Worm (Caenorhabditis elegans) whole organism, mixed stage, embryonic: Measurements from ENCODE around the gene E04F6.4.

Source experiments
- blmp-1 ChIP-seq: fragments of 150-350 bp; optimal IDR thresholded peaks from 2 replicates; lab custom pipeline; 2014; ENCODE audit warnings: missing biosample characterization, missing genetic modification characterization
- ceh-83 ChIP-seq: fragments of 200-800 bp; sonication (Bioruptor generic); optimal IDR thresholded peaks from 2 replicates; lab custom pipeline; 2018; ENCODE audit warnings: mild to moderate bottlenecking, missing genetic modification characterization, missing compliant biosample characterization
- ces-1 ChIP-seq: fragments of 150-350 bp; optimal IDR thresholded peaks from 2 replicates; lab custom pipeline; 2014; ENCODE audit warnings: missing biosample characterization, missing genetic modification reagents, missing genetic modification characterization
- lin-32 ChIP-seq: fragments of 200-800 bp; sonication (Bioruptor generic); optimal IDR thresholded peaks from 2 replicates; lab custom pipeline; 2018; ENCODE audit warnings: mild to moderate bottlenecking, missing genetic modification characterization, missing compliant biosample characterization
- lsy-2 ChIP-seq: fragments of 150-350 bp; optimal IDR thresholded peaks from 2 replicates; lab custom pipeline; 2014; ENCODE audit warnings: missing biosample characterization, missing genetic modification characterization
- mls-2 ChIP-seq: sonication (generic microtip); optimal IDR thresholded peaks from 2 replicates; lab custom pipeline; 2016; ENCODE audit warnings: mild to moderate bottlenecking, missing genetic modification characterization, moderate library complexity, missing compliant biosample characterization
- nhr-12 ChIP-seq: fragments of 150-350 bp; optimal IDR thresholded peaks from 2 replicates; lab custom pipeline; 2014; ENCODE audit warnings: missing biosample characterization, missing genetic modification characterization
- nhr-237 ChIP-seq: fragments of 150-350 bp; optimal IDR thresholded peaks from 2 replicates; lab custom pipeline; 2014; ENCODE audit warnings: missing biosample characterization, missing genetic modification characterization
- nhr-28 ChIP-seq: fragments of 150-350 bp; optimal IDR thresholded peaks from 2 replicates; lab custom pipeline; 2014; ENCODE audit warnings: missing biosample characterization, missing genetic modification characterization
- nhr-76 ChIP-seq: sonication (generic microtip); optimal IDR thresholded peaks from 2 replicates; lab custom pipeline; 2017; ENCODE audit warnings: missing biosample characterization, missing genetic modification characterization
- snpc-4 ChIP-seq: fragments of 150-350 bp; optimal IDR thresholded peaks from 2 replicates; lab custom pipeline; 2014; ENCODE audit warnings: missing biosample characterization, missing genetic modification characterization
- unc-39 ChIP-seq: fragments of 150-350 bp; optimal IDR thresholded peaks from 2 replicates; lab custom pipeline; 2014; ENCODE audit warnings: missing biosample characterization, missing genetic modification characterization
- unc-62 ChIP-seq: fragments of 150-350 bp; optimal IDR thresholded peaks from 2 replicates; lab custom pipeline; 2014; ENCODE audit warnings: missing biosample characterization, missing genetic modification reagents, missing genetic modification characterization

ce11 chrII:7186117-7186516 lies 3.1 kb upstream of the E04F6.4 start:
- TF ChIP-seq unc-39 (no peak), lsy-2 (no peak), nhr-12 (tag; lab: Kevin White, UChicago) (no peak), ces-1 (GFP tag; lab: Kevin White, UChicago) (no peak), lin-32 (GFP tag; lab: Kevin White, UChicago) (no peak), snpc-4 (tag; lab: Kevin White, UChicago) (no peak), blmp-1 (no peak), ceh-83 (GFP tag; lab: Kevin White, UChicago) (no peak), nhr-237 (tag; lab: Kevin White, UChicago) (no peak), nhr-76 (no peak), nhr-28 (tag; lab: Kevin White, UChicago) (no peak), unc-62 (GFP tag; lab: Kevin White, UChicago) (no peak), mls-2 (tag; lab: Kevin White, UChicago) (no peak)
